Fruit fly (Drosophila melanogaster): Measurements from ENCODE around the gene CG31496.

dm6 chr3R:7363673-7364072, 18.8 kb downstream of the CG31496 start, which contains the start of gene Mst84Dd:
- no peak for TF ChIP-seq CG6276 (GFP tag; optimal IDR thresholded peaks at IDR 0.05)
- TF ChIP-seq Hr38 (GFP tag; optimal IDR thresholded peaks at IDR 0.05): no peak
- TF ChIP-seq CG6792 (GFP tag; optimal IDR thresholded peaks at IDR 0.05): no peak
- TF ChIP-seq Met (GFP tag; optimal IDR thresholded peaks at IDR 0.05): no peak
- TF ChIP-seq fkh (GFP tag; optimal IDR thresholded peaks at IDR 0.05): no peak
- TF ChIP-seq fd59A (GFP tag; optimal IDR thresholded peaks at IDR 0.05): no peak
- no peak for TF ChIP-seq Hr4 (GFP tag; optimal IDR thresholded peaks at IDR 0.05)
